Worm (Caenorhabditis elegans) whole organism, L3 larva: ENCODE results near the gene R107.9.

Experiments
- R02D3.7 ChIP-seq: fragments of 150-350 bp; optimal IDR thresholded peaks from 2 replicates; lab custom pipeline; 2014; ENCODE audit warnings: missing biosample characterization, missing genetic modification characterization
- ZK546.5 ChIP-seq: sonication (generic microtip); optimal IDR thresholded peaks from 2 replicates; lab custom pipeline; 2017; ENCODE audit warnings: missing biosample characterization, missing genetic modification characterization
- aly-2 ChIP-seq: fragments of 150-350 bp; optimal IDR thresholded peaks from 2 replicates; lab custom pipeline; 2014; ENCODE audit warnings: missing biosample characterization, missing genetic modification characterization
- ama-1 ChIP-seq: fragments of 150-350 bp; optimal IDR thresholded peaks from 2 replicates; lab custom pipeline; 2018
- ceh-16 ChIP-seq: sonication (generic microtip); optimal IDR thresholded peaks from 2 replicates; lab custom pipeline; 2017; ENCODE audit warnings: missing biosample characterization, missing genetic modification characterization
- ceh-28 ChIP-seq: fragments of 150-350 bp; optimal IDR thresholded peaks from 2 replicates; lab custom pipeline; 2014; ENCODE audit warnings: missing biosample characterization, missing genetic modification reagents, missing genetic modification characterization
- ceh-82 ChIP-seq: fragments of 150-350 bp; optimal IDR thresholded peaks from 2 replicates; lab custom pipeline; 2014; ENCODE audit warnings: missing biosample characterization, missing genetic modification characterization
- ceh-9 ChIP-seq: sonication (generic microtip); optimal IDR thresholded peaks from 2 replicates; lab custom pipeline; 2018; ENCODE audit warnings: missing biosample characterization, missing genetic modification characterization
- daf-12 ChIP-seq: fragments of 150-350 bp; optimal IDR thresholded peaks from 2 replicates; lab custom pipeline; 2014; ENCODE audit warnings: missing biosample characterization, missing genetic modification reagents, missing genetic modification characterization
- egl-27 ChIP-seq: sonication (generic microtip); optimal IDR thresholded peaks from 4 replicates; lab custom pipeline; 2017; ENCODE audit warnings: missing biosample characterization, missing genetic modification reagents, missing genetic modification characterization
- egl-5 ChIP-seq: fragments of 150-350 bp; optimal IDR thresholded peaks from 2 replicates; lab custom pipeline; 2017; ENCODE audit warnings: missing biosample characterization, missing genetic modification reagents, missing genetic modification characterization, inconsistent platforms
- elt-1 ChIP-seq: fragments of 150-350 bp; optimal IDR thresholded peaks from 2 replicates; lab custom pipeline; 2014; ENCODE audit warnings: missing biosample characterization, missing genetic modification characterization
- elt-2 ChIP-seq: sonication (generic microtip); optimal IDR thresholded peaks from 2 replicates; lab custom pipeline; 2016; ENCODE audit warnings: missing genetic modification reagents, mild to moderate bottlenecking, missing genetic modification characterization, missing compliant biosample characterization
- elt-3 ChIP-seq, 3 experiments: fragments of 150-350 bp in 1 of 3; sonication (generic microtip) in 2 of 3; optimal IDR thresholded peaks; 2 replicates in 2 of 3; 4 replicates in 1 of 3; lab custom pipeline; 2014 to 2017; ENCODE audit warnings: missing biosample characterization in 3 of 3, missing genetic modification characterization in 3 of 3
- eor-1 ChIP-seq, 2 experiments: fragments of 150-350 bp; optimal IDR thresholded peaks; 2 replicates each; lab custom pipeline; 2014 to 2018; ENCODE audit warnings: missing biosample characterization in 2 of 2, missing genetic modification characterization in 2 of 2
- fkh-10 ChIP-seq: sonication (generic microtip); optimal IDR thresholded peaks from 2 replicates; lab custom pipeline; 2017; ENCODE audit warnings: missing biosample characterization, missing genetic modification reagents, missing genetic modification characterization
- fkh-2 ChIP-seq: fragments of 150-350 bp; optimal IDR thresholded peaks from 2 replicates; lab custom pipeline; 2014; ENCODE audit warnings: missing biosample characterization, missing genetic modification reagents, missing genetic modification characterization
- fos-1 ChIP-seq: fragments of 150-350 bp; optimal IDR thresholded peaks from 2 replicates; lab custom pipeline; 2014; ENCODE audit warnings: missing biosample characterization, missing genetic modification characterization
- hmg-11 ChIP-seq: sonication (generic microtip); optimal IDR thresholded peaks from 2 replicates; lab custom pipeline; 2016; ENCODE audit warnings: missing genetic modification characterization, missing compliant biosample characterization
- jun-1 ChIP-seq: fragments of 150-350 bp; optimal IDR thresholded peaks from 2 replicates; lab custom pipeline; 2014; ENCODE audit warnings: missing biosample characterization, missing genetic modification reagents, missing genetic modification characterization
- lin-15B ChIP-seq: fragments of 150-350 bp; optimal IDR thresholded peaks from 2 replicates; lab custom pipeline; 2014; ENCODE audit warnings: missing biosample characterization, missing genetic modification characterization
- lin-39 ChIP-seq: fragments of 150-350 bp; optimal IDR thresholded peaks from 2 replicates; lab custom pipeline; 2018; ENCODE audit warnings: missing biosample characterization, missing genetic modification reagents, missing genetic modification characterization
- lsy-12 ChIP-seq: sonication (generic microtip); optimal IDR thresholded peaks from 2 replicates; lab custom pipeline; 2016; ENCODE audit warnings: mild to moderate bottlenecking, missing genetic modification characterization, missing compliant biosample characterization
- mdl-1 ChIP-seq: fragments of 150-350 bp; optimal IDR thresholded peaks from 2 replicates; lab custom pipeline; 2014; ENCODE audit warnings: missing biosample characterization, missing genetic modification characterization
- mml-1 ChIP-seq: fragments of 150-350 bp; sonication (generic microtip); optimal IDR thresholded peaks from 3 replicates; lab custom pipeline; 2014; ENCODE audit warnings: missing biosample characterization, missing genetic modification characterization
- nfya-1 ChIP-seq: sonication (generic microtip); optimal IDR thresholded peaks from 2 replicates; lab custom pipeline; 2017; ENCODE audit warnings: missing genetic modification characterization, mild to moderate bottlenecking, missing compliant biosample characterization, antibody characterized with exemption, moderate library complexity; ENCODE audit not compliant: insufficient read depth
- nhr-11 ChIP-seq: fragments of 150-350 bp; optimal IDR thresholded peaks from 2 replicates; lab custom pipeline; 2014; ENCODE audit warnings: missing biosample characterization, missing genetic modification characterization
- nhr-12 ChIP-seq: fragments of 150-350 bp; optimal IDR thresholded peaks from 2 replicates; lab custom pipeline; 2014; ENCODE audit warnings: missing biosample characterization, missing genetic modification characterization
- nhr-23 ChIP-seq: fragments of 150-350 bp; optimal IDR thresholded peaks from 2 replicates; lab custom pipeline; 2014; ENCODE audit warnings: missing biosample characterization, missing genetic modification reagents, missing genetic modification characterization
- nhr-237 ChIP-seq: fragments of 150-350 bp; optimal IDR thresholded peaks from 2 replicates; lab custom pipeline; 2014; ENCODE audit warnings: missing biosample characterization, missing genetic modification characterization
- nhr-25 ChIP-seq: sonication (generic microtip); optimal IDR thresholded peaks from 2 replicates; lab custom pipeline; 2017; ENCODE audit warnings: missing biosample characterization, missing genetic modification characterization
- nhr-28 ChIP-seq: fragments of 150-350 bp; optimal IDR thresholded peaks from 2 replicates; lab custom pipeline; 2014; ENCODE audit warnings: missing biosample characterization, missing genetic modification characterization
- nhr-43 ChIP-seq: sonication (generic microtip); optimal IDR thresholded peaks from 2 replicates; lab custom pipeline; 2016; ENCODE audit warnings: mild to moderate bottlenecking, missing genetic modification characterization, missing compliant biosample characterization; ENCODE audit not compliant: poor library complexity, severe bottlenecking
- nhr-67 ChIP-seq: fragments of 150-350 bp; optimal IDR thresholded peaks from 2 replicates; lab custom pipeline; 2014; ENCODE audit warnings: missing biosample characterization, missing genetic modification characterization
- nhr-76 ChIP-seq: fragments of 150-350 bp; sonication (generic microtip); optimal IDR thresholded peaks from 5 replicates; lab custom pipeline; 2014; ENCODE audit warnings: missing biosample characterization, missing genetic modification characterization
- nhr-77 ChIP-seq: fragments of 150-350 bp; optimal IDR thresholded peaks from 2 replicates; lab custom pipeline; 2014; ENCODE audit warnings: missing biosample characterization, missing genetic modification characterization
- pha-4 ChIP-seq: fragments of 150-350 bp; optimal IDR thresholded peaks from 2 replicates; lab custom pipeline; 2014; ENCODE audit warnings: missing biosample characterization, missing genetic modification reagents, missing genetic modification characterization
- pqm-1 ChIP-seq: fragments of 150-350 bp; optimal IDR thresholded peaks from 2 replicates; lab custom pipeline; 2017; ENCODE audit warnings: missing biosample characterization, missing genetic modification characterization, inconsistent platforms
- sea-2 ChIP-seq: fragments of 150-350 bp; sonication (generic microtip); optimal IDR thresholded peaks from 4 replicates; lab custom pipeline; 2014; ENCODE audit warnings: missing biosample characterization, missing genetic modification reagents, missing genetic modification characterization
- skn-1 ChIP-seq: fragments of 150-350 bp; optimal IDR thresholded peaks from 2 replicates; lab custom pipeline; 2014; ENCODE audit warnings: missing biosample characterization, missing genetic modification characterization
- snpc-4 ChIP-seq: fragments of 150-350 bp; optimal IDR thresholded peaks from 2 replicates; lab custom pipeline; 2014; ENCODE audit warnings: missing biosample characterization, missing genetic modification characterization
- tbx-2 ChIP-seq: sonication (generic microtip); optimal IDR thresholded peaks from 2 replicates; lab custom pipeline; 2016; ENCODE audit warnings: mild to moderate bottlenecking, missing genetic modification characterization, missing compliant biosample characterization
- unc-39 ChIP-seq: sonication (generic microtip); optimal IDR thresholded peaks from 4 replicates; lab custom pipeline; 2017; ENCODE audit warnings: missing biosample characterization, missing genetic modification characterization
- unc-62 ChIP-seq: fragments of 150-350 bp; sonication (generic microtip); optimal IDR thresholded peaks from 4 replicates; lab custom pipeline; 2014; ENCODE audit warnings: missing biosample characterization, missing genetic modification reagents, missing genetic modification characterization
- zag-1 ChIP-seq: fragments of 150-350 bp; optimal IDR thresholded peaks from 2 replicates; lab custom pipeline; 2014; ENCODE audit warnings: missing biosample characterization, missing genetic modification characterization
- ztf-11 ChIP-seq: fragments of 150-350 bp; optimal IDR thresholded peaks from 2 replicates; lab custom pipeline; 2014; ENCODE audit warnings: missing biosample characterization, missing genetic modification characterization
- ztf-4 ChIP-seq: fragments of 150-350 bp; optimal IDR thresholded peaks from 2 replicates; lab custom pipeline; 2014; ENCODE audit warnings: missing biosample characterization, missing genetic modification characterization

R107.9 gene

DNA sequence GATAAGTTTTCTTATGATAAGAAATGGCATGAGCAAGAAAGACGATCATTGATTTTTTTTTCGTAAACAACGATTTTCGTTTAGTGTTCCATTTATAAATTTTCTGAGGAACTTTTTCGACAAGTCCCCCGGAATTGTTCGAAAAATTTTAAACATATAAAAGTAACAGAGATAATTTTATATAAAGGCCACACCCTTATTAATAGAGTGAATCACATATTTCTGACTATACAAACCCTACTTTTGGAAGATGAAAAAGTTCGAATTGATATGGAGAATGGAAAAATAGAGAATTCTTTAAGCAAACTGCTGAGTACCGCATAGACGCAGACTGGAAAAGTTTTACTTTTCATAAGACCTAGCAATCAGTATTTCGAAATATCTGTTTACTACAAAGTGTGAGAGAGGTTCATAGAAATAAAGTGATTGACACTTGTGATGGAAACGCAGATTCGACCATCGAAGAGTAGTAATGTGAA is 13.4 kb downstream of the R107.9 start (continued):
- TF ChIP-seq lin-39 (tag; lab: Kevin White, UChicago) (no peak), ama-1 (lab: Kevin White, UChicago) (peak; percentile 99), fkh-10 (peak; percentile 5), nhr-11 (no peak), elt-1 (tag; lab: Kevin White, UChicago) (peak; percentile 3), lsy-12 (peak; percentile 70), ceh-28 (tag; lab: Kevin White, UChicago) (peak; percentile 55), skn-1 (peak; percentile 68), R02D3.7 (tag; lab: Kevin White, UChicago) (no peak), lin-15B (peak; percentile 22), sea-2 (GFP tag; lab: Kevin White, UChicago) (no peak), aly-2 (tag; lab: Kevin White, UChicago) (no peak), ceh-16 (tag; lab: Kevin White, UChicago) (no peak), fkh-2 (tag; lab: Kevin White, UChicago) (no peak), nhr-25 (tag; lab: Kevin White, UChicago) (peak; percentile 98)

DNA sequence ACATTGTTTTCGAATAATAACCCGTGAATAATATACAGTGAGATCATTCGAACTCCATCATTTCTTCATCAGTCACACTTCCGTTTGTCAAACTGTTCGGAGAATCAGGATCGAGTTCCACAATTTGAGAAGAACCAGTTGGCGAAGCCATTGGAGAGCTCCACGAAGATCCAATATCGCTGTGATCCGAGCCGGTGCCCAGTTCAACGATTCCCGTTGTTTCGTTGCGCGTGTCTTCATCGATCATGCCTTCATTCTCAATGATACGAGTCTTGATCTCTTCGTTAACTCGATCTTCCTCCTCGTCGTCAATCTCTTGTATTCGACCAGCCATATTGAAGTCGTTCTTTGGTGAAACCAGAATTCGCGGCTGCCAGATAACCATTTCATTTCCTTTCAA is 14.0 kb downstream of the R107.9 start:
- peak; percentile 72 for TF ChIP-seq ama-1 (lab: Kevin White, UChicago)
- no peak for TF ChIP-seq nhr-12 (tag; lab: Kevin White, UChicago)

DNA sequence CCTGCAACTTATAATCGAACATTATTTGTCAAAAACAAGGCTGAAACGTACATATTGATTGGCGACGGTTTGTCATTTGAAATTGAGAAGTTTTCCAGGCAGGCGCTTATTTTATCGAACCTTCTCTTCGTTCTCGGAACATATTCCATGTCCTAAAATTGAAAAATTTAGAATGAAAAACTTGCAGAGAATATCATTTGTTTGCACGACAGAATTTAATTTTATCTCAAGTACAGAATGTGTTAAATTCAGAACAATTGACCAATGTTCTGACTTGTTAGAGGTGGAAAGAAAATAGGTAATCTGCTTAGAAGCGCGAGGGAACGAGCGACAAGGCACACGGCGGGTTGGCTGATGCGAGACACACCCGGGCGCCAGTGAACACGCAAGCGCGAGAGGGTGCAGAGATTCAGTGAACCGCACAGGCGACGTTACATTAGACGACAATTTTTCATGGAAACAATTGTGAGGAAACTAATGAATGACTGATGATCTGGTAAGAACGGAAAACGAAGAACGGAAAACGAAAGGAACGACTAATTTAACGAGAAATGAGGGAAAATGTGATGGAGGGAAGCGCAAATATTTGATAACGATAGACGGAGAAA is 14.7 kb downstream of the R107.9 start:
- TF ChIP-seq ceh-28 (tag; lab: Kevin White, UChicago), result no peak
- no peak for TF ChIP-seq ZK546.5 (tag; lab: Kevin White, UChicago)
- no peak for TF ChIP-seq ceh-82
- no peak for TF ChIP-seq unc-62 (GFP tag; lab: Kevin White, UChicago)
- TF ChIP-seq pha-4 (tag; lab: Kevin White, UChicago), result peak; percentile 12
- no peak for TF ChIP-seq fkh-10
- TF ChIP-seq fos-1, result no peak
- TF ChIP-seq jun-1 (tag; lab: Kevin White, UChicago), result peak; percentile 66
- TF ChIP-seq nhr-237 (tag; lab: Kevin White, UChicago), result no peak
- no peak for TF ChIP-seq ztf-11
- no peak for TF ChIP-seq nhr-67 (tag; lab: Kevin White, UChicago)
- no peak for TF ChIP-seq unc-39 (tag; lab: Kevin White, UChicago)
- peak; percentile 79 for TF ChIP-seq hmg-11 (tag; lab: Kevin White, UChicago)
- no peak for TF ChIP-seq daf-12 (tag; lab: Kevin White, UChicago)
- peak; percentile 12 for TF ChIP-seq lsy-12
- TF ChIP-seq egl-27, result no peak
- TF ChIP-seq lin-39 (tag; lab: Kevin White, UChicago), result peak; percentile 60
- no peak for TF ChIP-seq ceh-16 (tag; lab: Kevin White, UChicago)
- peak; percentile 94 for TF ChIP-seq ama-1 (lab: Kevin White, UChicago)
- TF ChIP-seq elt-3 (tag; optimal IDR thresholded peaks at IDR 0.05; lab: Kevin White, UChicago), result no peak
- no peak for TF ChIP-seq aly-2 (tag; lab: Kevin White, UChicago)
- TF ChIP-seq zag-1 (tag; lab: Kevin White, UChicago), result no peak
- TF ChIP-seq nfya-1 (tag; lab: Kevin White, UChicago), result peak; percentile 54
- no peak for TF ChIP-seq nhr-23 (tag; lab: Kevin White, UChicago)
- peak; percentile 18 for TF ChIP-seq ztf-4 (tag; lab: Kevin White, UChicago)
- no peak for TF ChIP-seq R02D3.7 (tag; lab: Kevin White, UChicago)
- TF ChIP-seq nhr-25 (tag; lab: Kevin White, UChicago), result peak; percentile 59
- no peak for TF ChIP-seq snpc-4
- TF ChIP-seq elt-1 (tag; lab: Kevin White, UChicago), result no peak
- TF ChIP-seq pqm-1 (tag; lab: Kevin White, UChicago), result no peak
- no peak for TF ChIP-seq mml-1 (tag; lab: Kevin White, UChicago)
- TF ChIP-seq nhr-43, result peak; percentile 3
- TF ChIP-seq sea-2 (GFP tag; lab: Kevin White, UChicago), result no peak
- no peak for TF ChIP-seq nhr-76
- TF ChIP-seq skn-1, result no peak
- no peak for TF ChIP-seq nhr-28 (tag; lab: Kevin White, UChicago)
- TF ChIP-seq egl-5 (tag; lab: Kevin White, UChicago), result no peak
- peak; percentile 26 for TF ChIP-seq lin-15B
- no peak for TF ChIP-seq ceh-9 (tag; lab: Kevin White, UChicago)
- no peak for TF ChIP-seq nhr-12 (tag; lab: Kevin White, UChicago)
- TF ChIP-seq fkh-2 (tag; lab: Kevin White, UChicago), result no peak
- no peak for TF ChIP-seq nhr-77
- TF ChIP-seq nhr-11, result no peak
- peak; percentile 22 for TF ChIP-seq elt-2 (tag; lab: Kevin White, UChicago)
- no peak for TF ChIP-seq eor-1 (tag; optimal IDR thresholded peaks at IDR 0.05; lab: Kevin White, UChicago)
- TF ChIP-seq mdl-1 (tag; lab: Kevin White, UChicago), result no peak
- no peak for TF ChIP-seq tbx-2 (tag; lab: Kevin White, UChicago)
